Fruit fly (Drosophila melanogaster) whole organism, prepupa: ENCODE results near the gene CG14079.

ENCODE experiments used
- Blimp-1 ChIP-seq: fragments of 200-800 bp; sonication (Bioruptor generic); optimal IDR thresholded peaks from 3 replicates; lab custom pipeline; 2017; ENCODE audit warnings: missing biosample characterization, missing genetic modification characterization, mild to moderate bottlenecking, moderate library complexity, missing genetic modification reagents
- CG10631 ChIP-seq: fragments of 200-800 bp; sonication (Bioruptor generic); optimal IDR thresholded peaks from 2 replicates; lab custom pipeline; 2016; ENCODE audit warnings: missing biosample characterization, missing genetic modification characterization
- CG10669 ChIP-seq: fragments of 200-800 bp; sonication (Bioruptor generic); optimal IDR thresholded peaks from 3 replicates; lab custom pipeline; 2018; ENCODE audit warnings: missing biosample characterization, mild to moderate bottlenecking, missing genetic modification characterization, moderate library complexity
- CG11294 ChIP-seq: fragments of 200-800 bp; sonication (Bioruptor generic); IDR thresholded peaks from 2 replicates; pipeline ENCODE4 v1.3.6; 2022; ENCODE audit warnings: missing biosample characterization, missing genetic modification characterization
- CG11762 ChIP-seq: fragments of 200-800 bp; sonication (Bioruptor generic); optimal IDR thresholded peaks from 3 replicates; lab custom pipeline; 2016; ENCODE audit warnings: missing biosample characterization, missing genetic modification characterization; ENCODE audit not compliant: insufficient read depth
- CG11902 ChIP-seq: fragments of 200-800 bp; sonication (Bioruptor generic); optimal IDR thresholded peaks from 3 replicates; lab custom pipeline; 2016; ENCODE audit warnings: missing biosample characterization, missing genetic modification characterization
- CG15336 ChIP-seq: fragments of 200-800 bp; sonication (Bioruptor generic); IDR thresholded peaks from 2 replicates; pipeline ENCODE4 v1.3.6; 2022; ENCODE audit warnings: missing biosample characterization, missing genetic modification characterization
- CG1621 ChIP-seq: fragments of 200-800 bp; sonication (Bioruptor generic); optimal IDR thresholded peaks from 3 replicates; lab custom pipeline; 2018; ENCODE audit warnings: missing biosample characterization, mild to moderate bottlenecking, missing genetic modification characterization
- CG16779 ChIP-seq: fragments of 200-800 bp; sonication (Bioruptor generic); optimal IDR thresholded peaks from 3 replicates; lab custom pipeline; 2017; ENCODE audit warnings: missing biosample characterization, mild to moderate bottlenecking, missing genetic modification characterization
- CG3032 ChIP-seq: fragments of 200-800 bp; optimal IDR thresholded peaks from 2 replicates; lab custom pipeline; 2019; ENCODE audit warnings: missing biosample characterization, mild to moderate bottlenecking, missing genetic modification characterization, moderate library complexity
- CG31627 ChIP-seq: fragments of 200-800 bp; sonication (Bioruptor generic); optimal IDR thresholded peaks from 3 replicates; lab custom pipeline; 2016; ENCODE audit warnings: missing biosample characterization, missing genetic modification characterization
- CG34406 ChIP-seq: fragments of 200-800 bp; sonication (Bioruptor generic); optimal IDR thresholded peaks from 3 replicates; lab custom pipeline; 2016; ENCODE audit warnings: missing biosample characterization, missing genetic modification characterization
- CG4318 ChIP-seq: fragments of 200-800 bp; sonication (Bioruptor generic); optimal IDR thresholded peaks from 3 replicates; lab custom pipeline; 2017; ENCODE audit warnings: missing biosample characterization, mild to moderate bottlenecking, missing genetic modification characterization
- CG6163 ChIP-seq: fragments of 200-800 bp; sonication (Bioruptor generic); IDR thresholded peaks from 3 replicates; pipeline ENCODE4 v1.3.6; 2022; ENCODE audit warnings: missing biosample characterization, missing genetic modification characterization
- CG6792 ChIP-seq: fragments of 200-800 bp; sonication (Bioruptor generic); optimal IDR thresholded peaks from 3 replicates; lab custom pipeline; 2016; ENCODE audit warnings: missing biosample characterization, missing genetic modification characterization
- CG6808 ChIP-seq: fragments of 200-800 bp; sonication (Bioruptor generic); optimal IDR thresholded peaks from 3 replicates; lab custom pipeline; 2017; ENCODE audit warnings: missing biosample characterization, missing genetic modification characterization, mild to moderate bottlenecking, moderate library complexity, missing genetic modification reagents
- CG6854 ChIP-seq: fragments of 200-800 bp; sonication (Bioruptor generic); optimal IDR thresholded peaks from 2 replicates; lab custom pipeline; 2017; ENCODE audit warnings: missing biosample characterization, mild to moderate bottlenecking, missing genetic modification characterization
- CG7368 ChIP-seq: fragments of 200-800 bp; sonication (Bioruptor generic); optimal IDR thresholded peaks from 3 replicates; lab custom pipeline; 2016; ENCODE audit warnings: missing biosample characterization, missing genetic modification characterization
- CG8119 ChIP-seq: fragments of 200-800 bp; sonication (Bioruptor generic); IDR thresholded peaks from 3 replicates; pipeline ENCODE4 v1.3.6; 2022; ENCODE audit warnings: missing biosample characterization, missing genetic modification characterization
- CG8319 ChIP-seq: fragments of 200-800 bp; sonication (Bioruptor generic); optimal IDR thresholded peaks from 3 replicates; lab custom pipeline; 2016; ENCODE audit warnings: missing biosample characterization, missing genetic modification characterization
- CG8632 ChIP-seq: fragments of 200-800 bp; sonication (Bioruptor generic); optimal IDR thresholded peaks from 3 replicates; lab custom pipeline; 2016; ENCODE audit warnings: missing biosample characterization, missing genetic modification characterization
- CG9139 ChIP-seq: fragments of 200-800 bp; sonication (Bioruptor generic); optimal IDR thresholded peaks from 3 replicates; lab custom pipeline; 2017; ENCODE audit warnings: missing biosample characterization, mild to moderate bottlenecking, missing genetic modification characterization
- Eip78C ChIP-seq: fragments of 200-800 bp; sonication (Bioruptor generic); peaks from one replicate; lab custom pipeline; 2016; ENCODE audit warnings: missing biosample characterization, missing genetic modification characterization
- Ets21C ChIP-seq: fragments of 200-800 bp; sonication (Bioruptor generic); optimal IDR thresholded peaks from 3 replicates; lab custom pipeline; 2016; ENCODE audit warnings: missing biosample characterization, missing genetic modification characterization
- Hr39 ChIP-seq: fragments of 200-800 bp; sonication (Bioruptor generic); optimal IDR thresholded peaks from 2 replicates; lab custom pipeline; 2016; ENCODE audit warnings: missing biosample characterization, missing genetic modification characterization
- Lpt ChIP-seq: fragments of 200-800 bp; sonication (Bioruptor generic); optimal IDR thresholded peaks from 3 replicates; lab custom pipeline; 2016; ENCODE audit warnings: missing biosample characterization, missing genetic modification characterization
- Met ChIP-seq: fragments of 200-800 bp; sonication (Bioruptor generic); optimal IDR thresholded peaks from 3 replicates; lab custom pipeline; 2016; ENCODE audit warnings: missing biosample characterization, missing genetic modification characterization
- OdsH ChIP-seq: fragments of 200-800 bp; sonication (Bioruptor generic); optimal IDR thresholded peaks from 3 replicates; lab custom pipeline; 2016; ENCODE audit warnings: missing biosample characterization, missing genetic modification characterization
- Sox15 ChIP-seq: fragments of 200-800 bp; sonication (Bioruptor generic); optimal IDR thresholded peaks from 3 replicates; lab custom pipeline; 2016; ENCODE audit warnings: missing biosample characterization, missing genetic modification characterization
- achi ChIP-seq: fragments of 200-800 bp; sonication (Bioruptor generic); optimal IDR thresholded peaks from 3 replicates; lab custom pipeline; 2016; ENCODE audit warnings: missing biosample characterization, missing genetic modification characterization
- acj6 ChIP-seq: fragments of 200-800 bp; sonication (Bioruptor generic); optimal IDR thresholded peaks from 3 replicates; lab custom pipeline; 2016; ENCODE audit warnings: missing biosample characterization, missing genetic modification characterization
- cyc ChIP-seq: fragments of 200-800 bp; sonication (Bioruptor generic); optimal IDR thresholded peaks from 3 replicates; lab custom pipeline; 2016; ENCODE audit warnings: missing biosample characterization, missing genetic modification characterization
- dac ChIP-seq: fragments of 200-800 bp; sonication (Bioruptor generic); optimal IDR thresholded peaks from 2 replicates; lab custom pipeline; 2017; ENCODE audit warnings: missing biosample characterization, mild to moderate bottlenecking, missing genetic modification characterization
- eg ChIP-seq: fragments of 200-800 bp; sonication (Bioruptor generic); IDR thresholded peaks from 3 replicates; pipeline ENCODE4 v1.3.6; 2022; ENCODE audit warnings: missing biosample characterization, missing genetic modification characterization
- esn ChIP-seq: fragments of 200-800 bp; sonication (Bioruptor generic); optimal IDR thresholded peaks from 2 replicates; lab custom pipeline; 2016; ENCODE audit warnings: missing biosample characterization, mild to moderate bottlenecking, missing genetic modification characterization, moderate library complexity
- fd59A ChIP-seq: fragments of 200-800 bp; sonication (Bioruptor generic); optimal IDR thresholded peaks from 2 replicates; lab custom pipeline; 2017; ENCODE audit warnings: missing biosample characterization, mild to moderate bottlenecking, missing genetic modification characterization, missing genetic modification reagents
- fkh ChIP-seq: fragments of 200-800 bp; sonication (Bioruptor generic); optimal IDR thresholded peaks from 3 replicates; lab custom pipeline; 2017; ENCODE audit warnings: missing biosample characterization, mild to moderate bottlenecking, missing genetic modification characterization, moderate library complexity
- lz ChIP-seq: fragments of 200-800 bp; sonication (Bioruptor generic); optimal IDR thresholded peaks from 3 replicates; lab custom pipeline; 2016; ENCODE audit warnings: missing biosample characterization, missing genetic modification characterization
- salr ChIP-seq, 2 experiments: fragments of 200-800 bp; sonication (Bioruptor generic); optimal IDR thresholded peaks; 3 replicates each; lab custom pipeline; 2016 to 2018; ENCODE audit warnings: missing biosample characterization in 2 of 2, missing genetic modification characterization in 2 of 2, mild to moderate bottlenecking in 1 of 2
- spab ChIP-seq: fragments of 200-800 bp; sonication (Bioruptor generic); optimal IDR thresholded peaks from 2 replicates; lab custom pipeline; 2017; ENCODE audit warnings: missing biosample characterization, mild to moderate bottlenecking, missing genetic modification characterization, missing genetic modification reagents
- ss ChIP-seq, 2 experiments: fragments of 200-800 bp; sonication (Bioruptor generic); optimal IDR thresholded peaks; 2 replicates in 1 of 2; 3 replicates in 1 of 2; lab custom pipeline; 2017 to 2018; ENCODE audit warnings: mild to moderate bottlenecking in 2 of 2, missing biosample characterization in 2 of 2, missing genetic modification characterization in 2 of 2, moderate library complexity in 1 of 2
- vri ChIP-seq: fragments of 200-800 bp; sonication (Bioruptor generic); optimal IDR thresholded peaks from 3 replicates; lab custom pipeline; 2016; ENCODE audit warnings: missing biosample characterization, mild to moderate bottlenecking, missing genetic modification characterization

The CG14079 gene

DNA sequence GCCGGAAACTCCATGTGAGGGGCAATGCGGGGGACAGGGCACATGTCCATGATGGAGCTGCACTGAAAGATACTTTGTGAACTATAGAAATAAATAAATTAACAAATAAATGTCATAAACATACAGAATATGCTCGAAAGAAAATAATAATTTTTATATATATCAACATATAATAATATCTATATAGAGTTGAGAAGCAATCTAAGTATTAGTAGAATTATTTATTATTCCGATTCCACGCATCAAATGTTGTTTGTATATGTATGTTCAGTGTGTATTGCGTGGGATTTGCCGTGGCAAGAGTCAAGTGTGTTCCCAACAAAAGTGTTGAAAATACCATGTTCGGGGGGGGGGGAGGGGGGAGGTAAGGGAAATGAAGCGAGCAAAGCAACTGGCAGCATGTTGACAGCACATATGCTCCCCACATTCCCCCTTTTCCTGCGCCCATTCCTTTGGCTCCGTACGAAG lies 40.9 kb upstream of the CG14079 start (continued):
- TF ChIP-seq achi (GFP tag; lab: Kevin White, UChicago): peak; percentile 28
- no peak for TF ChIP-seq lz
- TF ChIP-seq CG1621 (tag; lab: Kevin White, UChicago): no peak
- no peak for TF ChIP-seq CG8319 (GFP tag; lab: Kevin White, UChicago)
- peak; percentile 46 for TF ChIP-seq acj6 (GFP tag; lab: Kevin White, UChicago)
- TF ChIP-seq eg (GFP tag; lab: Robert Waterston, UW): peak; percentile 38; the same call in 1 of the 3 replicates
- TF ChIP-seq vri (GFP tag; lab: Kevin White, UChicago): no peak
- TF ChIP-seq salr (GFP tag; optimal IDR thresholded peaks at IDR 0.05; lab: Kevin White, UChicago): no peak
- 0 out of 3 replicates have a peak, but pooled peaks have one; percentile 8 for TF ChIP-seq CG6163
- peak; percentile 68 for TF ChIP-seq Eip78C
- TF ChIP-seq Blimp-1: no peak
- peak; percentile 12 for TF ChIP-seq Met (GFP tag; lab: Kevin White, UChicago)
- TF ChIP-seq CG10631: peak; percentile 38
- TF ChIP-seq esn (GFP tag; lab: Kevin White, UChicago): no peak
- peak; percentile 69 for TF ChIP-seq CG15336 (GFP tag; lab: Robert Waterston, UW)
- no peak for TF ChIP-seq CG31627 (GFP tag; lab: Kevin White, UChicago)
- TF ChIP-seq CG11294 (GFP tag; lab: Robert Waterston, UW): no peak
- TF ChIP-seq CG34406 (GFP tag; lab: Kevin White, UChicago): peak; percentile 30
- TF ChIP-seq CG6792 (GFP tag; lab: Kevin White, UChicago): peak; percentile 31
- peak; percentile 18 for TF ChIP-seq CG8632
- TF ChIP-seq CG4318 (GFP tag; lab: Kevin White, UChicago): no peak
- TF ChIP-seq CG6854 (GFP tag; lab: Kevin White, UChicago): no peak
- TF ChIP-seq cyc (GFP tag; lab: Kevin White, UChicago): no peak
- TF ChIP-seq, all 60 proteins: peak for 28

DNA sequence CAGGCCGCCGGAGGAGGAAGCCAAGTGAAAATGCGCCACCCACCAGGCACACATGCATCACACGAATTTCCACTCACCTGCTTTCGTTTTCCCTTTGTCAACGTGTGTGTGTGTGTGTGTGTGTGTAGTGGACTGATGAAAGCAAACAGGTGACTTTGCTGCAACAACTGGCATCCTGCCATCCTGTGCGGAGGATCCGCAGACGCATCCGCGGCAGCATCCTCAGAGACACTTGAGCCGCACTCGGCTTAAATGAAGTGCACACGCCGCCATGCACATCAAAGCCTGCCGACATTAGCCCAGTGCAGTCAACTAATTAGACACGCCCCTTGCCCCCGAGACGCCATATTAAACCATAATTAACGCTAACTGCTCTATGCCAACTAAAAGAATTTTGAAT lies 39.0 kb upstream of the CG14079 start:
- TF ChIP-seq CG8119 (GFP tag; lab: Robert Waterston, UW) (no peak), eg (GFP tag; lab: Robert Waterston, UW) (0 out of 3 replicates have a peak, but pooled peaks have one; percentile 33)

dm6 chr3L:19062472-19063409 lies 35.1 kb upstream of the CG14079 start, which contains the start of the genes Ugt316A1 and Sfxn2:
TSS of gene Ugt316A1 (minus strand) at chr3L:19062816.
TSS of gene Sfxn2 (plus strand) at chr3L:19063165.
- TF ChIP-seq fd59A (GFP tag; lab: Kevin White, UChicago): no peak
- peak; percentile 11 for TF ChIP-seq Lpt (GFP tag; lab: Kevin White, UChicago)
- no peak for TF ChIP-seq fkh (GFP tag; lab: Kevin White, UChicago)
- no peak for TF ChIP-seq CG6808 (GFP tag; lab: Kevin White, UChicago)
- TF ChIP-seq CG7368: no peak
- TF ChIP-seq CG11902 (GFP tag; lab: Kevin White, UChicago): no peak
- peak; percentile 91 for TF ChIP-seq CG6854 (GFP tag; lab: Kevin White, UChicago)
- peak; percentile 52 for TF ChIP-seq Hr39 (GFP tag; lab: Kevin White, UChicago)
- TF ChIP-seq CG4318 (GFP tag; lab: Kevin White, UChicago): no peak
- TF ChIP-seq CG11762 (GFP tag; lab: Kevin White, UChicago): no peak
- TF ChIP-seq achi (GFP tag; lab: Kevin White, UChicago): peak; percentile 38
- TF ChIP-seq spab (GFP tag; lab: Kevin White, UChicago): no peak
- TF ChIP-seq OdsH (GFP tag; lab: Kevin White, UChicago): peak; percentile 33
- TF ChIP-seq CG34406 (GFP tag; lab: Kevin White, UChicago): peak; percentile 1
- peak; percentile 37 for TF ChIP-seq CG10669 (GFP tag; lab: Kevin White, UChicago)
- peak; percentile 66 to 74 for TF ChIP-seq ss (GFP tag; optimal IDR thresholded peaks at IDR 0.05; lab: Kevin White, UChicago)
- TF ChIP-seq CG9139 (GFP tag; lab: Kevin White, UChicago): peak; percentile 56
- TF ChIP-seq CG8632: peak; percentile 44
- TF ChIP-seq CG3032 (tag; lab: Kevin White, UChicago): peak; percentile 39
- peak; percentile 36 for TF ChIP-seq cyc (GFP tag; lab: Kevin White, UChicago)
- no peak for TF ChIP-seq Sox15 (GFP tag; lab: Kevin White, UChicago)
- no peak for TF ChIP-seq CG10631
- no peak; the same call in 2 of the 3 replicates for TF ChIP-seq CG6163
- no peak for TF ChIP-seq acj6 (GFP tag; lab: Kevin White, UChicago)
- TF ChIP-seq dac (GFP tag; lab: Kevin White, UChicago): no peak
- peak; percentile 58 for TF ChIP-seq Met (GFP tag; lab: Kevin White, UChicago)
- TF ChIP-seq CG8119 (GFP tag; lab: Robert Waterston, UW): peak; percentile 61; the same call in 2 of the 3 replicates
- TF ChIP-seq lz: peak; percentile 34
- TF ChIP-seq Ets21C (GFP tag; lab: Kevin White, UChicago): peak; percentile 9
- TF ChIP-seq CG16779 (tag; lab: Kevin White, UChicago): no peak
- TF ChIP-seq Eip78C: peak; percentile 68
- TF ChIP-seq vri (GFP tag; lab: Kevin White, UChicago): no peak
